Worm (Caenorhabditis elegans) whole organism, L3 larva: ENCODE measurements around the gene T05C12.4.

Experiments used
- R02D3.7 ChIP-seq: fragments of 150-350 bp; optimal IDR thresholded peaks from 2 replicates; lab custom pipeline; 2014; ENCODE audit warnings: missing biosample characterization, missing genetic modification characterization
- aly-2 ChIP-seq: fragments of 150-350 bp; optimal IDR thresholded peaks from 2 replicates; lab custom pipeline; 2014; ENCODE audit warnings: missing biosample characterization, missing genetic modification characterization
- ama-1 ChIP-seq: fragments of 150-350 bp; optimal IDR thresholded peaks from 2 replicates; lab custom pipeline; 2018
- ceh-28 ChIP-seq: fragments of 150-350 bp; optimal IDR thresholded peaks from 2 replicates; lab custom pipeline; 2014; ENCODE audit warnings: missing biosample characterization, missing genetic modification reagents, missing genetic modification characterization
- daf-12 ChIP-seq: fragments of 150-350 bp; optimal IDR thresholded peaks from 2 replicates; lab custom pipeline; 2014; ENCODE audit warnings: missing biosample characterization, missing genetic modification reagents, missing genetic modification characterization
- elt-1 ChIP-seq: fragments of 150-350 bp; optimal IDR thresholded peaks from 2 replicates; lab custom pipeline; 2014; ENCODE audit warnings: missing biosample characterization, missing genetic modification characterization
- elt-2 ChIP-seq: sonication (generic microtip); optimal IDR thresholded peaks from 2 replicates; lab custom pipeline; 2016; ENCODE audit warnings: missing genetic modification reagents, mild to moderate bottlenecking, missing genetic modification characterization, missing compliant biosample characterization
- elt-3 ChIP-seq, 3 experiments: fragments of 150-350 bp in 1 of 3; sonication (generic microtip) in 2 of 3; optimal IDR thresholded peaks; 2 replicates in 2 of 3; 4 replicates in 1 of 3; lab custom pipeline; 2014 to 2017; ENCODE audit warnings: missing biosample characterization in 3 of 3, missing genetic modification characterization in 3 of 3
- eor-1 ChIP-seq, 2 experiments: fragments of 150-350 bp; optimal IDR thresholded peaks; 2 replicates each; lab custom pipeline; 2014 to 2018; ENCODE audit warnings: missing biosample characterization in 2 of 2, missing genetic modification characterization in 2 of 2
- fkh-2 ChIP-seq: fragments of 150-350 bp; optimal IDR thresholded peaks from 2 replicates; lab custom pipeline; 2014; ENCODE audit warnings: missing biosample characterization, missing genetic modification reagents, missing genetic modification characterization
- fos-1 ChIP-seq: fragments of 150-350 bp; optimal IDR thresholded peaks from 2 replicates; lab custom pipeline; 2014; ENCODE audit warnings: missing biosample characterization, missing genetic modification characterization
- hmg-11 ChIP-seq: sonication (generic microtip); optimal IDR thresholded peaks from 2 replicates; lab custom pipeline; 2016; ENCODE audit warnings: missing genetic modification characterization, missing compliant biosample characterization
- jun-1 ChIP-seq: fragments of 150-350 bp; optimal IDR thresholded peaks from 2 replicates; lab custom pipeline; 2014; ENCODE audit warnings: missing biosample characterization, missing genetic modification reagents, missing genetic modification characterization
- lin-15B ChIP-seq: fragments of 150-350 bp; optimal IDR thresholded peaks from 2 replicates; lab custom pipeline; 2014; ENCODE audit warnings: missing biosample characterization, missing genetic modification characterization
- lsy-12 ChIP-seq: sonication (generic microtip); optimal IDR thresholded peaks from 2 replicates; lab custom pipeline; 2016; ENCODE audit warnings: mild to moderate bottlenecking, missing genetic modification characterization, missing compliant biosample characterization
- mdl-1 ChIP-seq: fragments of 150-350 bp; optimal IDR thresholded peaks from 2 replicates; lab custom pipeline; 2014; ENCODE audit warnings: missing biosample characterization, missing genetic modification characterization
- mml-1 ChIP-seq: fragments of 150-350 bp; sonication (generic microtip); optimal IDR thresholded peaks from 3 replicates; lab custom pipeline; 2014; ENCODE audit warnings: missing biosample characterization, missing genetic modification characterization
- nfya-1 ChIP-seq: sonication (generic microtip); optimal IDR thresholded peaks from 2 replicates; lab custom pipeline; 2017; ENCODE audit warnings: missing genetic modification characterization, mild to moderate bottlenecking, missing compliant biosample characterization, antibody characterized with exemption, moderate library complexity; ENCODE audit not compliant: insufficient read depth
- nhr-23 ChIP-seq: fragments of 150-350 bp; optimal IDR thresholded peaks from 2 replicates; lab custom pipeline; 2014; ENCODE audit warnings: missing biosample characterization, missing genetic modification reagents, missing genetic modification characterization
- nhr-237 ChIP-seq: fragments of 150-350 bp; optimal IDR thresholded peaks from 2 replicates; lab custom pipeline; 2014; ENCODE audit warnings: missing biosample characterization, missing genetic modification characterization
- nhr-25 ChIP-seq: sonication (generic microtip); optimal IDR thresholded peaks from 2 replicates; lab custom pipeline; 2017; ENCODE audit warnings: missing biosample characterization, missing genetic modification characterization
- nhr-28 ChIP-seq: fragments of 150-350 bp; optimal IDR thresholded peaks from 2 replicates; lab custom pipeline; 2014; ENCODE audit warnings: missing biosample characterization, missing genetic modification characterization
- nhr-43 ChIP-seq: sonication (generic microtip); optimal IDR thresholded peaks from 2 replicates; lab custom pipeline; 2016; ENCODE audit warnings: mild to moderate bottlenecking, missing genetic modification characterization, missing compliant biosample characterization; ENCODE audit not compliant: poor library complexity, severe bottlenecking
- nhr-67 ChIP-seq: fragments of 150-350 bp; optimal IDR thresholded peaks from 2 replicates; lab custom pipeline; 2014; ENCODE audit warnings: missing biosample characterization, missing genetic modification characterization
- nhr-76 ChIP-seq: fragments of 150-350 bp; sonication (generic microtip); optimal IDR thresholded peaks from 5 replicates; lab custom pipeline; 2014; ENCODE audit warnings: missing biosample characterization, missing genetic modification characterization
- nhr-77 ChIP-seq: fragments of 150-350 bp; optimal IDR thresholded peaks from 2 replicates; lab custom pipeline; 2014; ENCODE audit warnings: missing biosample characterization, missing genetic modification characterization
- pqm-1 ChIP-seq: fragments of 150-350 bp; optimal IDR thresholded peaks from 2 replicates; lab custom pipeline; 2017; ENCODE audit warnings: missing biosample characterization, missing genetic modification characterization, inconsistent platforms
- sea-2 ChIP-seq: fragments of 150-350 bp; sonication (generic microtip); optimal IDR thresholded peaks from 4 replicates; lab custom pipeline; 2014; ENCODE audit warnings: missing biosample characterization, missing genetic modification reagents, missing genetic modification characterization
- snpc-4 ChIP-seq: fragments of 150-350 bp; optimal IDR thresholded peaks from 2 replicates; lab custom pipeline; 2014; ENCODE audit warnings: missing biosample characterization, missing genetic modification characterization
- tbx-2 ChIP-seq: sonication (generic microtip); optimal IDR thresholded peaks from 2 replicates; lab custom pipeline; 2016; ENCODE audit warnings: mild to moderate bottlenecking, missing genetic modification characterization, missing compliant biosample characterization
- unc-62 ChIP-seq: fragments of 150-350 bp; sonication (generic microtip); optimal IDR thresholded peaks from 4 replicates; lab custom pipeline; 2014; ENCODE audit warnings: missing biosample characterization, missing genetic modification reagents, missing genetic modification characterization
- zag-1 ChIP-seq: fragments of 150-350 bp; optimal IDR thresholded peaks from 2 replicates; lab custom pipeline; 2014; ENCODE audit warnings: missing biosample characterization, missing genetic modification characterization
- ztf-11 ChIP-seq: fragments of 150-350 bp; optimal IDR thresholded peaks from 2 replicates; lab custom pipeline; 2014; ENCODE audit warnings: missing biosample characterization, missing genetic modification characterization
- ztf-4 ChIP-seq: fragments of 150-350 bp; optimal IDR thresholded peaks from 2 replicates; lab custom pipeline; 2014; ENCODE audit warnings: missing biosample characterization, missing genetic modification characterization

Gene T05C12.4

DNA sequence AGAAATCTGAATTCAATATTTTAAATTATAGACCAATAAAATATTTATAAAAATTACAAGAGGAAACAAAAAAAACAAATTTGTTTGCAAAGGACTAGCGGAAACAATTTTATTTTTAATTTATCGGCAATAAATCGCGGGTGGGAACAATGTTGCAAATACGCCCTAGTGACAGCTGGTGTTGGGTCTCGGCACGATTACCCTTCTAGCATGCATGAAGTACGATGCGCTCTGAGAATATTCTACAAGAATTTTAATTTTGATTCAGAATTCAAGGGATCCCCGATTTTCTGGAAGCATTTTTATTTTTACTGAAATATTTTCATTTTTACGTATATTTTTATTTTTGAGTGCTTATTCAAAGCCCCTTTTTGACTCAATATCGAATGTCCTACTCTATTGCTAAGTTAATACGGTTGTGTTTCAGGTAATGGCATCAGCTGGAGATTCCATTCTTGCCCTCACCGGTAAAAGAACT is 4.9 kb upstream of the T05C12.4 start, which contains the start of the genes mig-5 and cct-1 (continued):
- peak; percentile 95 for TF ChIP-seq jun-1 (tag; lab: Kevin White, UChicago)
- no peak for TF ChIP-seq nhr-67 (tag; lab: Kevin White, UChicago)
- peak; percentile 35 for TF ChIP-seq nhr-76 (tag; lab: Kevin White, UChicago)
- peak; percentile 30 for TF ChIP-seq daf-12 (tag; lab: Kevin White, UChicago)
- TF ChIP-seq ztf-4 (tag; lab: Kevin White, UChicago), result no peak
- TF ChIP-seq elt-2 (tag; lab: Kevin White, UChicago), result peak; percentile 80
- peak; percentile 98 for TF ChIP-seq nhr-43
- TF ChIP-seq nhr-25 (tag; lab: Kevin White, UChicago), result peak; percentile 94
- peak; percentile 94 for TF ChIP-seq ceh-28 (tag; lab: Kevin White, UChicago)
- TF ChIP-seq hmg-11 (tag; lab: Kevin White, UChicago), result peak; percentile 96
- peak; percentile 86 for TF ChIP-seq elt-1 (tag; lab: Kevin White, UChicago)
- TF ChIP-seq snpc-4 (tag; lab: Kevin White, UChicago), result peak; percentile 86

DNA sequence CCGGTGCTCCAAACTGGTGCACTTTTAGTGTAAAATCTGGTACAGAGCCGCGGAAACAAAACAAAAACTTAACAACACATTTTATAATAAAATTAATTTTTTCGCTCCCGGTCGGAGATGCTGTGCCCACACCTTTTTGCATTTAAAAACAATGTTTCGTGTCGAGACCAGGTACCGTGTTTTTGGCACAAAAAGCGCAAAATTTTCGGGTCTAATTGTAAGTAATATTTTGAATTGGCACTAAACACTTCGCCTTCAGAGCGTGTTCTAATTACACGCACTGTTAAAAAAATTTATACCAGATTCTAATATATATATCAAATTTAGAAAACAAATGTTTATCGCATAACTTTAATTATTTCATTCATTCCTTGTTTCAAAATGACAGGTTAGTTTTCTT is 1.3 kb upstream of the T05C12.4 start, which contains the start of gene dylt-3:
Gene dylt-3, plus strand, starts transcription at position 301 of the 400 bp plus-strand sequence.
- TF ChIP-seq tbx-2 (tag; lab: Kevin White, UChicago) (no peak), ama-1 (lab: Kevin White, UChicago) (no peak), nhr-76 (tag; lab: Kevin White, UChicago) (no peak), elt-1 (tag; lab: Kevin White, UChicago) (no peak), aly-2 (tag; lab: Kevin White, UChicago) (no peak), eor-1 (tag; optimal IDR thresholded peaks at IDR 0.05; lab: Kevin White, UChicago) (no peak), nhr-43 (no peak), elt-2 (tag; lab: Kevin White, UChicago) (no peak), mml-1 (no peak), lin-15B (tag; lab: Kevin White, UChicago) (no peak), nhr-237 (no peak), ztf-11 (no peak), ztf-4 (tag; lab: Kevin White, UChicago) (no peak)

DNA sequence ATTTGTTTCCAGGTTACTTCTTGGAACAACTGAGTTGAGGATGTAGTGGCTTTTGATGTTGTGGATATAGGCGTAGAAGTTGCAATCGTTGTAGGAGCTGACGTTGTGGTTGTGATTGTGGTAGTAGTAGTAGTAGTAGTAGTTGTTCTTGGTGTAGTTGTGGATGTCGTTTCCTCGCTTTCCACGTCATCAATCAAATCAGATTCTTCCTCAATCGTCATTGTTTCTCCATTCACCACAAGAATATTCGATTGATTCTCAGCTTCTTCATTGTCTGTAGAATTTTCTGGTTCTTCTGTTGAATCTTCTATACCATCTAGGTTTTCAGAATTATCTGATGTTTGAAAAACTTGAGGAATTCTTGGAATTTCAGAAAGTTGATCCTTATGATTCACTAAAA is 1.6 kb downstream of the T05C12.4 start:
- no peak for TF ChIP-seq lsy-12
- TF ChIP-seq sea-2 (GFP tag; lab: Kevin White, UChicago), result no peak
- no peak for TF ChIP-seq nhr-67 (tag; lab: Kevin White, UChicago)
- no peak for TF ChIP-seq nhr-28
- TF ChIP-seq R02D3.7 (tag; lab: Kevin White, UChicago), result no peak
- TF ChIP-seq snpc-4 (tag; lab: Kevin White, UChicago), result no peak
- no peak for TF ChIP-seq mdl-1
- TF ChIP-seq elt-1 (tag; lab: Kevin White, UChicago), result no peak
- no peak for TF ChIP-seq nhr-77 (tag; lab: Kevin White, UChicago)
- TF ChIP-seq elt-3 (tag; optimal IDR thresholded peaks at IDR 0.05; lab: Kevin White, UChicago), result no peak
- TF ChIP-seq zag-1 (tag; lab: Kevin White, UChicago), result no peak
- TF ChIP-seq pqm-1 (tag; lab: Kevin White, UChicago), result no peak

DNA sequence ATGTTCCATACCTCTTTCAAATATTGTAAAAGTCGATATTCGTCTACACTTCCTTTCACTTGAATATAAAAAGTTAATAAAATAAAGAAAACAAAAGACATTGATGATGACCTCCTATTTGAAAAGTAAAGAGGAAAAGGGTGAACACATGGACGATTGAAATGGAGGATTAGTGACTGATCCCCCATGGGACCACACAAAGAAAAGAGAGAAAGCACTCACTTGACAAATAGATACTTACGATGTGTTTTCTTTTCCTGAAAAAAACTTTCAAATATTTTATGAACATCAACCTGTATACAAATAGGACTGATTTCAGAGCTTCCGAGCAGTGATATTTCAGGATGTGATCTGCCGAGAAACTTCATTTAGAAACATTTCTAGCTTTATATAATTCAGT is 3.1 kb downstream of the T05C12.4 start, which contains the start of gene acr-14:
Gene acr-14, minus strand, starts transcription at position 101 of the 400 bp plus-strand sequence.
- TF ChIP-seq aly-2 (tag; lab: Kevin White, UChicago) (no peak), unc-62 (GFP tag; lab: Kevin White, UChicago) (no peak), snpc-4 (tag; lab: Kevin White, UChicago) (no peak), nhr-28 (no peak), hmg-11 (tag; lab: Kevin White, UChicago) (no peak), nhr-237 (no peak), tbx-2 (tag; lab: Kevin White, UChicago) (no peak), nhr-23 (tag; lab: Kevin White, UChicago) (no peak), nhr-77 (tag; lab: Kevin White, UChicago) (no peak), fkh-2 (tag; lab: Kevin White, UChicago) (no peak), ceh-28 (tag; lab: Kevin White, UChicago) (no peak), sea-2 (GFP tag; lab: Kevin White, UChicago) (no peak), nfya-1 (tag; lab: Kevin White, UChicago) (no peak), nhr-43 (no peak), fos-1 (tag; lab: Kevin White, UChicago) (no peak)
